Fruit fly (Drosophila melanogaster) whole organism, embryonic: Measurements from ENCODE around the gene HipHop.

ENCODE experiments used
- Ada2b ChIP-seq: fragments of 200-800 bp; sonication (Bioruptor generic); IDR thresholded peaks from 2 replicates; pipeline ENCODE4 v1.3.6; 2022; ENCODE audit warnings: missing biosample characterization, missing genetic modification characterization
- B-H2 ChIP-seq: fragments of 200-800 bp; sonication (Bioruptor generic); optimal IDR thresholded peaks from 2 replicates; lab custom pipeline; 2018; ENCODE audit warnings: missing biosample characterization, mild to moderate bottlenecking, missing genetic modification characterization
- Bdp1 ChIP-seq: fragments of 200-800 bp; sonication (Bioruptor generic); optimal IDR thresholded peaks from 3 replicates; lab custom pipeline; 2016; ENCODE audit warnings: missing biosample characterization, missing genetic modification characterization
- CG10654 ChIP-seq: fragments of 200-800 bp; sonication (Bioruptor generic); optimal IDR thresholded peaks from 2 replicates; lab custom pipeline; 2016; ENCODE audit warnings: missing biosample characterization, missing genetic modification characterization
- CG11085 ChIP-seq: fragments of 200-800 bp; sonication (Bioruptor generic); IDR thresholded peaks from 2 replicates; pipeline ENCODE4 v1.3.6; 2022; ENCODE audit warnings: missing biosample characterization, missing genetic modification characterization
- CG13287 ChIP-seq: fragments of 200-800 bp; sonication (Bioruptor generic); IDR thresholded peaks from 2 replicates; pipeline ENCODE4 v1.3.6; 2022; ENCODE audit warnings: missing biosample characterization, missing genetic modification characterization; ENCODE audit not compliant: partially characterized antibody
- CG13894 ChIP-seq: fragments of 200-800 bp; sonication (Bioruptor generic); optimal IDR thresholded peaks from 3 replicates; lab custom pipeline; 2018; ENCODE audit warnings: missing biosample characterization, mild to moderate bottlenecking, missing genetic modification characterization, moderate library complexity
- CG15601 ChIP-seq: fragments of 200-800 bp; sonication (Bioruptor generic); optimal IDR thresholded peaks from 3 replicates; lab custom pipeline; 2019; ENCODE audit warnings: missing biosample characterization, mild to moderate bottlenecking, missing genetic modification characterization, moderate library complexity
- CG1602 ChIP-seq: fragments of 200-800 bp; sonication (Bioruptor generic); optimal IDR thresholded peaks from 3 replicates; lab custom pipeline; 2016; ENCODE audit warnings: missing biosample characterization, missing genetic modification characterization
- CG16815 ChIP-seq: fragments of 200-800 bp; sonication (Bioruptor generic); optimal IDR thresholded peaks from 3 replicates; lab custom pipeline; 2017; ENCODE audit warnings: missing biosample characterization, mild to moderate bottlenecking, missing genetic modification characterization
- CG1832 ChIP-seq: fragments of 200-800 bp; sonication (Bioruptor generic); optimal IDR thresholded peaks from 2 replicates; lab custom pipeline; 2017; ENCODE audit warnings: missing biosample characterization, mild to moderate bottlenecking, missing genetic modification characterization, inconsistent platforms
- CG18476 ChIP-seq: fragments of 200-800 bp; sonication (Bioruptor generic); optimal IDR thresholded peaks from 2 replicates; lab custom pipeline; 2016; ENCODE audit warnings: missing biosample characterization, mild to moderate bottlenecking, missing genetic modification characterization
- CG2875 ChIP-seq: fragments of 200-800 bp; sonication (Bioruptor generic); optimal IDR thresholded peaks from 2 replicates; lab custom pipeline; 2017; ENCODE audit warnings: missing biosample characterization, mild to moderate bottlenecking, missing genetic modification characterization, missing genetic modification reagents
- CG3847 ChIP-seq: fragments of 200-800 bp; sonication (Bioruptor generic); IDR thresholded peaks from 2 replicates; pipeline ENCODE4 v1.3.6; 2022; ENCODE audit warnings: missing biosample characterization, missing genetic modification characterization
- CG42726 ChIP-seq: fragments of 200-800 bp; sonication (Bioruptor generic); IDR thresholded peaks from 2 replicates; pipeline ENCODE4 v1.3.6; 2022; ENCODE audit warnings: missing biosample characterization, missing genetic modification characterization; ENCODE audit not compliant: partially characterized antibody
- CG43689 ChIP-seq: fragments of 200-800 bp; sonication (Bioruptor generic); IDR thresholded peaks from 2 replicates; pipeline ENCODE4 v1.3.6; 2022; ENCODE audit warnings: missing biosample characterization, missing genetic modification characterization
- CG4404 ChIP-seq: fragments of 200-800 bp; sonication (Bioruptor generic); IDR thresholded peaks from 2 replicates; pipeline ENCODE4 v1.3.6; 2022; ENCODE audit warnings: missing biosample characterization, missing genetic modification characterization
- CG5245 ChIP-seq: fragments of 200-800 bp; sonication (Bioruptor generic); optimal IDR thresholded peaks from 3 replicates; lab custom pipeline; 2016; ENCODE audit warnings: missing biosample characterization, missing genetic modification characterization
- CG5953 ChIP-seq: fragments of 200-800 bp; sonication (Bioruptor generic); IDR thresholded peaks from 2 replicates; pipeline ENCODE4 v1.3.6; 2022; ENCODE audit warnings: missing biosample characterization, missing genetic modification characterization
- CG7372 ChIP-seq: fragments of 200-800 bp; sonication (Bioruptor generic); IDR thresholded peaks from 2 replicates; pipeline ENCODE4 v1.3.6; 2022; ENCODE audit warnings: missing biosample characterization, missing genetic modification characterization
- CG8281 ChIP-seq: fragments of 200-800 bp; sonication (Bioruptor generic); optimal IDR thresholded peaks from 2 replicates; lab custom pipeline; 2018; ENCODE audit warnings: missing biosample characterization, mild to moderate bottlenecking, missing genetic modification characterization, moderate library complexity
- CG9797 ChIP-seq: fragments of 200-800 bp; sonication (Bioruptor generic); optimal IDR thresholded peaks from 3 replicates; lab custom pipeline; 2018; ENCODE audit warnings: missing biosample characterization, mild to moderate bottlenecking, missing genetic modification characterization
- Chrac-16 ChIP-seq: fragments of 200-800 bp; sonication (Bioruptor generic); optimal IDR thresholded peaks from 3 replicates; lab custom pipeline; 2016; ENCODE audit warnings: missing biosample characterization, missing genetic modification characterization
- Hr39 ChIP-seq: fragments of >200 bp; optimal IDR thresholded peaks from 2 replicates; lab custom pipeline; 2017
- Hsf ChIP-seq: fragments of 200-800 bp; sonication (Bioruptor generic); optimal IDR thresholded peaks from 3 replicates; lab custom pipeline; 2016; ENCODE audit warnings: missing biosample characterization, missing genetic modification characterization
- Kr ChIP-seq: fragments of 200-800 bp; sonication (Bioruptor generic); optimal IDR thresholded peaks from 2 replicates; lab custom pipeline; 2017; ENCODE audit warnings: missing biosample characterization, mild to moderate bottlenecking, missing genetic modification characterization
- Nf-YA ChIP-seq: fragments of 200-800 bp; sonication (Bioruptor generic); IDR thresholded peaks from 2 replicates; pipeline ENCODE4 v1.3.6; 2022; ENCODE audit warnings: missing biosample characterization, missing genetic modification characterization
- Pdp1 ChIP-seq, 2 experiments: fragments of 200-800 bp; sonication (Bioruptor generic); optimal IDR thresholded peaks; 3 replicates each; lab custom pipeline; 2016; ENCODE audit warnings: missing biosample characterization in 2 of 2, missing genetic modification characterization in 2 of 2, mild to moderate bottlenecking in 1 of 2, moderate library complexity in 1 of 2
- Ravus ChIP-seq: fragments of 200-800 bp; sonication (Bioruptor generic); IDR thresholded peaks from 2 replicates; pipeline ENCODE4 v1.3.6; 2022; ENCODE audit warnings: missing biosample characterization, missing genetic modification characterization
- Scr ChIP-seq: fragments of 200-800 bp; sonication (Bioruptor generic); IDR thresholded peaks from 2 replicates; pipeline ENCODE4 v1.3.6; 2022; ENCODE audit warnings: missing biosample characterization, missing genetic modification characterization; ENCODE audit not compliant: partially characterized antibody
- Sox102F ChIP-seq: fragments of 200-800 bp; sonication (Bioruptor generic); optimal IDR thresholded peaks from 2 replicates; lab custom pipeline; 2018; ENCODE audit warnings: missing biosample characterization, mild to moderate bottlenecking, missing genetic modification characterization, moderate library complexity
- Sry-δ ChIP-seq: fragments of 200-800 bp; sonication (Bioruptor generic); optimal IDR thresholded peaks from 2 replicates; lab custom pipeline; 2016; ENCODE audit warnings: missing biosample characterization, missing genetic modification characterization
- Taf1 ChIP-seq: fragments of 200-800 bp; sonication (Bioruptor generic); IDR thresholded peaks from 2 replicates; pipeline ENCODE4 v1.3.6; 2022; ENCODE audit warnings: missing biosample characterization, missing genetic modification characterization
- YL-1 ChIP-seq: fragments of 200-800 bp; sonication (Bioruptor generic); optimal IDR thresholded peaks from 3 replicates; lab custom pipeline; 2017; ENCODE audit warnings: missing biosample characterization, mild to moderate bottlenecking, missing genetic modification characterization
- croc ChIP-seq: fragments of 200-800 bp; sonication (Bioruptor generic); conservative IDR thresholded peaks from 3 replicates; pipeline ENCODE4 v1.3.6; 2022; ENCODE audit warnings: missing biosample characterization, missing genetic modification characterization
- dan ChIP-seq: fragments of 200-800 bp; sonication (Bioruptor generic); IDR thresholded peaks from 2 replicates; pipeline ENCODE4 v1.3.6; 2022; ENCODE audit warnings: missing biosample characterization, missing genetic modification characterization
- fu2 ChIP-seq: fragments of 200-800 bp; sonication (Bioruptor generic); optimal IDR thresholded peaks from 2 replicates; lab custom pipeline; 2016; ENCODE audit warnings: missing biosample characterization, missing genetic modification characterization
- gcm2 ChIP-seq: fragments of 200-800 bp; sonication (Bioruptor generic); optimal IDR thresholded peaks from 2 replicates; lab custom pipeline; 2016; ENCODE audit warnings: missing biosample characterization, missing genetic modification characterization
- gsb ChIP-seq: fragments of 200-800 bp; sonication (Bioruptor generic); IDR thresholded peaks from 2 replicates; pipeline ENCODE4 v1.3.6; 2022; ENCODE audit warnings: missing biosample characterization, missing genetic modification characterization
- hkb ChIP-seq, 2 experiments: fragments of 200-800 bp in 1 of 2; fragments of >200 bp in 1 of 2; sonication (Bioruptor generic) in 1 of 2; IDR thresholded peaks in 1 of 2; optimal IDR thresholded peaks in 1 of 2; 2 replicates each; pipeline versions ENCODE4 v1.3.6 to Lab custom; 2017 to 2022; ENCODE audit warnings: missing biosample characterization in 1 of 2, missing genetic modification characterization in 1 of 2
- jigr1 ChIP-seq: fragments of 200-800 bp; sonication (Bioruptor generic); IDR thresholded peaks from 3 replicates; pipeline ENCODE4 v1.3.6; 2022; ENCODE audit warnings: missing biosample characterization, missing genetic modification characterization
- jing ChIP-seq: fragments of 200-800 bp; sonication (Bioruptor generic); optimal IDR thresholded peaks from 2 replicates; lab custom pipeline; 2018; ENCODE audit warnings: missing biosample characterization, mild to moderate bottlenecking, missing genetic modification characterization
- kay ChIP-seq: fragments of 200-800 bp; sonication (Bioruptor generic); optimal IDR thresholded peaks from 2 replicates; lab custom pipeline; 2016; ENCODE audit warnings: missing biosample characterization, missing genetic modification characterization
- klu ChIP-seq: fragments of 200-800 bp; sonication (Bioruptor generic); IDR thresholded peaks from 2 replicates; pipeline ENCODE4 v1.3.6; 2022; ENCODE audit warnings: missing biosample characterization, missing genetic modification characterization
- mld ChIP-seq: fragments of 200-800 bp; sonication (Bioruptor generic); IDR thresholded peaks from 3 replicates; pipeline ENCODE4 v1.3.6; 2022; ENCODE audit warnings: missing biosample characterization, missing genetic modification characterization; ENCODE audit not compliant: partially characterized antibody
- otp ChIP-seq: fragments of 200-800 bp; sonication (Bioruptor generic); IDR thresholded peaks from 3 replicates; pipeline ENCODE4, ENCODE4 v1.3.6; 2022; ENCODE audit warnings: missing biosample characterization, missing genetic modification characterization
- pho ChIP-seq: fragments of 200-800 bp; sonication (Bioruptor generic); optimal IDR thresholded peaks from 2 replicates; lab custom pipeline; 2016; ENCODE audit warnings: missing biosample characterization, missing genetic modification characterization
- psq ChIP-seq: fragments of 200-800 bp; sonication (Bioruptor generic); optimal IDR thresholded peaks from 2 replicates; lab custom pipeline; 2017; ENCODE audit warnings: missing biosample characterization, missing genetic modification characterization
- salm ChIP-seq: fragments of 200-800 bp; sonication (Bioruptor generic); optimal IDR thresholded peaks from 2 replicates; lab custom pipeline; 2018; ENCODE audit warnings: missing biosample characterization, mild to moderate bottlenecking, missing genetic modification characterization
- trem ChIP-seq: fragments of 200-800 bp; optimal IDR thresholded peaks from 3 replicates; lab custom pipeline; 2019; ENCODE audit warnings: missing biosample characterization, mild to moderate bottlenecking, missing genetic modification characterization, moderate library complexity
- twi ChIP-seq: fragments of 200-800 bp; optimal IDR thresholded peaks from 2 replicates; lab custom pipeline; 2019; ENCODE audit warnings: missing biosample characterization, mild to moderate bottlenecking, missing genetic modification characterization, moderate library complexity
- tx ChIP-seq: fragments of 200-800 bp; sonication (Bioruptor generic); optimal IDR thresholded peaks from 2 replicates; lab custom pipeline; 2016; ENCODE audit warnings: missing biosample characterization, missing genetic modification characterization

HipHop gene

dm6 chr3L:18846272-18846741 lies 25.3 kb downstream of the HipHop start (continued):
- TF ChIP-seq CG3847 (GFP tag; lab: Robert Waterston, UW) (no peak), YL-1 (GFP tag; lab: Kevin White, UChicago) (no peak), CG18476 (GFP tag; lab: Kevin White, UChicago) (no peak), Ada2b (no peak), CG8281 (tag; lab: Kevin White, UChicago) (no peak), tx (GFP tag; lab: Kevin White, UChicago) (no peak), dan (GFP tag; lab: Robert Waterston, UW) (no peak), Pdp1 (GFP tag; optimal IDR thresholded peaks at IDR 0.05; lab: Kevin White, UChicago) (no peak), mld (no peak), CG13894 (tag; lab: Kevin White, UChicago) (peak; percentile 42), fu2 (no peak), trem (tag; lab: Kevin White, UChicago) (no peak), gcm2 (GFP tag; lab: Kevin White, UChicago) (no peak), CG4404 (GFP tag; lab: Robert Waterston, UW) (no peak), CG9797 (GFP tag; lab: Kevin White, UChicago) (no peak), Hr39 (no peak), klu (no peak), otp (GFP tag; lab: Robert Waterston, UW) (no peak), CG16815 (no peak), Taf1 (GFP tag; lab: Robert Waterston, UW) (no peak), CG15601 (tag; lab: Kevin White, UChicago) (no peak), CG43689 (GFP tag; lab: Robert Waterston, UW) (no peak), Hsf (no peak), Bdp1 (GFP tag; lab: Kevin White, UChicago) (no peak), CG10654 (GFP tag; lab: Kevin White, UChicago) (no peak), jing (GFP tag; lab: Kevin White, UChicago) (no peak), CG1602 (GFP tag; lab: Kevin White, UChicago) (no peak), CG42726 (GFP tag; lab: Robert Waterston, UW) (no peak), CG1832 (GFP tag; lab: Kevin White, UChicago) (no peak), Sry-δ (GFP tag; lab: Kevin White, UChicago) (no peak), salm (no peak), CG7372 (GFP tag; lab: Robert Waterston, UW) (no peak), CG2875 (no peak), Nf-YA (no peak), Chrac-16 (GFP tag; lab: Kevin White, UChicago) (no peak), jigr1 (GFP tag; lab: Robert Waterston, UW) (no peak), gsb (GFP tag; lab: Robert Waterston, UW) (no peak), CG5245 (no peak), CG5953 (no peak), B-H2 (no peak), CG11085 (GFP tag; lab: Robert Waterston, UW) (no peak), twi (no peak), CG13287 (peak; percentile 34; the same call in 1 of the 2 replicates), kay (GFP tag; lab: Kevin White, UChicago) (no peak), Sox102F (no peak), psq (GFP tag; lab: Kevin White, UChicago) (no peak), croc (GFP tag; lab: Robert Waterston, UW) (no peak), hkb (optimal IDR thresholded peaks at IDR 0.05; lab: Kevin White, UChicago) (no peak), hkb (GFP tag; IDR thresholded peaks at IDR 0.05; lab: Robert Waterston, UW) (no peak), pho (GFP tag; lab: Kevin White, UChicago) (no peak), Kr (GFP tag; lab: Kevin White, UChicago) (no peak), Ravus (GFP tag; lab: Robert Waterston, UW) (no peak), Scr (GFP tag; lab: Robert Waterston, UW) (peak; percentile 36; the same call in 1 of the 2 replicates)
